Fruit fly (Drosophila melanogaster): ENCODE data around the gene DIP-iota.

The DIP-iota gene

DNA sequence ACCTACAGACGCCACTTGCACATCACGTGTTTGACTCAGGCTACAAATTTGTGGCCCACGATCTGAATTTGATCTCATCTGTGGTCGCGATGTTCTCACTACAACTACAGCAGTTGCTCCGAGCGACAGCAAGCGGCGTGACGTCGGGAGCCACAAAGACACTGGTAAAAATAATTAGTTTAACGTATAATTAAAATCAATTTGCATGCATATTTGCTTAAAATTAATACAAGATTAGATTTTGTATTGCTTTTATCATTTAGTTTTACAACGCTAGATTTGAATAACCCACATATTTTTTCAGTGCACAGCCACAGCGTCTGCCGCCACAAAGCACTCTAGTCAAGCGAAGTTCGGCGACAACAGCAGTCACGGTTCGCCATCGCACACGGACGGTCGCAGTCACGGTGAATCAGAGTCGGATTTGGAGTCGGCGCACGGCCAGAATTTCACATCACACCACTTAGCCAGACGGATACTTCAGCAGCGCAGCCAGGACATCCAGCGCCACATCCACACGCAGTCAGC is 9.0 kb downstream of the DIP-iota start (continued):
- peak; percentile 100 for TF ChIP-seq slbo (GFP tag; IDR thresholded peaks at IDR 0.05)
- TF ChIP-seq Hsf (GFP tag; optimal IDR thresholded peaks at IDR 0.05) = peak; percentile 100
- peak; percentile 95 for TF ChIP-seq CG18011 (GFP tag; optimal IDR thresholded peaks at IDR 0.05)
- peak; percentile 100 for TF ChIP-seq fu2 (GFP tag; optimal IDR thresholded peaks at IDR 0.05)
- peak; percentile 99 for TF ChIP-seq MESR4 (GFP tag; optimal IDR thresholded peaks at IDR 0.05)
- TF ChIP-seq CG11456 (GFP tag; IDR thresholded peaks at IDR 0.05) = peak; percentile 100
- TF ChIP-seq CG3838 (GFP tag; optimal IDR thresholded peaks at IDR 0.05) = peak; percentile 100
- peak; percentile 100 for TF ChIP-seq CG6683 (GFP tag; optimal IDR thresholded peaks at IDR 0.05)
- peak; percentile 100 for TF ChIP-seq NC2β (GFP tag; optimal IDR thresholded peaks at IDR 0.05)
- peak; percentile 100 for TF ChIP-seq CG12942 (GFP tag; optimal IDR thresholded peaks at IDR 0.05)
- peak; percentile 100 for TF ChIP-seq Mes4 (GFP tag; optimal IDR thresholded peaks at IDR 0.05)
- peak; percentile 62 for TF ChIP-seq CG42726 (GFP tag; IDR thresholded peaks at IDR 0.05; ENCODE audit: partially characterized antibody)
- peak; percentile 100 for TF ChIP-seq CG18764 (GFP tag; optimal IDR thresholded peaks at IDR 0.05)
- peak; percentile 100 for TF ChIP-seq CG9609 (GFP tag; optimal IDR thresholded peaks at IDR 0.05)
- TF ChIP-seq Taf1 (GFP tag; IDR thresholded peaks at IDR 0.05) = peak; percentile 100
- TF ChIP-seq Ets97D (GFP tag; optimal IDR thresholded peaks at IDR 0.05) = peak; percentile 98
- TF ChIP-seq CG10209 (GFP tag; optimal IDR thresholded peaks at IDR 0.05) = peak; percentile 100
- peak; percentile 99 for TF ChIP-seq D19B (GFP tag; optimal IDR thresholded peaks at IDR 0.05)
- TF ChIP-seq nerfin-2 (GFP tag; IDR thresholded peaks at IDR 0.05; ENCODE audit: partially characterized antibody) = no peak
- peak; percentile 100 for TF ChIP-seq danr (GFP tag; IDR thresholded peaks at IDR 0.05)
- peak; percentile 100 for TF ChIP-seq grn (GFP tag; optimal IDR thresholded peaks at IDR 0.05)
- TF ChIP-seq Bdp1 (GFP tag; optimal IDR thresholded peaks at IDR 0.05) = peak; percentile 98
- TF ChIP-seq inv (GFP tag; IDR thresholded peaks at IDR 0.05; ENCODE audit: partially characterized antibody) = 0 out of 2 replicates have a peak, but pooled peaks have one; percentile 38
- TF ChIP-seq Deaf1 (tag; optimal IDR thresholded peaks at IDR 0.05) = peak; percentile 96
- TF ChIP-seq gsb (GFP tag; IDR thresholded peaks at IDR 0.05) = peak; percentile 100
- TF ChIP-seq Kr (GFP tag; optimal IDR thresholded peaks at IDR 0.05) = peak; percentile 96
- peak; percentile 100 for TF ChIP-seq CG12744 (GFP tag; optimal IDR thresholded peaks at IDR 0.05)
- TF ChIP-seq CG7372 (GFP tag; IDR thresholded peaks at IDR 0.05) = peak; percentile 100
- TF ChIP-seq CG14710 (tag; optimal IDR thresholded peaks at IDR 0.05) = peak; percentile 99
- TF ChIP-seq CG13287 (GFP tag; IDR thresholded peaks at IDR 0.05; ENCODE audit: partially characterized antibody) = peak; percentile 55; the same call in 1 of the 2 replicates
- TF ChIP-seq tap (tag; optimal IDR thresholded peaks at IDR 0.05) = peak; percentile 100
- peak; percentile 100 for TF ChIP-seq CG17385 (GFP tag; optimal IDR thresholded peaks at IDR 0.05)
- TF ChIP-seq Chrac-16 (GFP tag; optimal IDR thresholded peaks at IDR 0.05) = peak; percentile 100
- TF ChIP-seq CG12659 (GFP tag; optimal IDR thresholded peaks at IDR 0.05) = peak; percentile 100
- peak; percentile 100 for TF ChIP-seq wor (GFP tag; IDR thresholded peaks at IDR 0.05)
- no peak for TF ChIP-seq D (optimal IDR thresholded peaks at IDR 0.05)
- peak; percentile 100 for TF ChIP-seq D (GFP tag; optimal IDR thresholded peaks at IDR 0.05)
- TF ChIP-seq otp (GFP tag; IDR thresholded peaks at IDR 0.05) = peak; percentile 100
- peak; percentile 100 for TF ChIP-seq Dbx (GFP tag; IDR thresholded peaks at IDR 0.05)
- TF ChIP-seq Awh (GFP tag; IDR thresholded peaks at IDR 0.05) = peak; percentile 100
- peak; percentile 100 for TF ChIP-seq Ravus (GFP tag; IDR thresholded peaks at IDR 0.05)
- TF ChIP-seq CG2202 (tag; optimal IDR thresholded peaks at IDR 0.05) = peak; percentile 100
- TF ChIP-seq CG2116 (GFP tag; optimal IDR thresholded peaks at IDR 0.05) = peak; percentile 96
- TF ChIP-seq Atf-2 (GFP tag; optimal IDR thresholded peaks at IDR 0.05) = peak; percentile 100
- peak; percentile 100 for TF ChIP-seq Side (GFP tag; optimal IDR thresholded peaks at IDR 0.05)
- TF ChIP-seq sc (optimal IDR thresholded peaks at IDR 0.05) = no peak
- peak; percentile 100 for TF ChIP-seq sc (GFP tag; optimal IDR thresholded peaks at IDR 0.05)
- peak; percentile 100 for TF ChIP-seq jigr1 (GFP tag; IDR thresholded peaks at IDR 0.05)
- TF ChIP-seq knrl (GFP tag; IDR thresholded peaks at IDR 0.05; ENCODE audit: partially characterized antibody) = peak; percentile 59; the same call in 2 of the 3 replicates
- peak; percentile 100 for TF ChIP-seq cato (GFP tag; optimal IDR thresholded peaks at IDR 0.05; ENCODE audit: borderline replicate concordance)
